Worm (Caenorhabditis elegans) whole organism, late embryonic: ENCODE measurements around the gene kqt-2.

Experiments
- C38D4.7 ChIP-seq: fragments of 200-800 bp; sonication (Bioruptor generic); optimal IDR thresholded peaks from 2 replicates; lab custom pipeline; 2018; ENCODE audit warnings: mild to moderate bottlenecking, missing genetic modification characterization, moderate library complexity, missing compliant biosample characterization
- F13H6.1 ChIP-seq: sonication (generic microtip); optimal IDR thresholded peaks from 2 replicates; lab custom pipeline; 2016; ENCODE audit warnings: missing genetic modification characterization, missing compliant biosample characterization
- K02D7.2 ChIP-seq: sonication (generic microtip); optimal IDR thresholded peaks from 2 replicates; lab custom pipeline; 2017; ENCODE audit warnings: mild to moderate bottlenecking, missing genetic modification characterization, missing compliant biosample characterization
- T23F11.4 ChIP-seq: fragments of 200-800 bp; sonication (Bioruptor generic); optimal IDR thresholded peaks from 2 replicates; lab custom pipeline; 2018; ENCODE audit warnings: mild to moderate bottlenecking, missing genetic modification characterization, missing compliant biosample characterization
- ceh-19 ChIP-seq: fragments of 200-800 bp; sonication (Bioruptor generic); optimal IDR thresholded peaks from 2 replicates; lab custom pipeline; 2018; ENCODE audit warnings: mild to moderate bottlenecking, missing genetic modification characterization, missing compliant biosample characterization
- ceh-2 ChIP-seq: sonication (generic microtip); optimal IDR thresholded peaks from 2 replicates; lab custom pipeline; 2016; ENCODE audit warnings: missing genotype, missing genetic modification characterization, missing compliant biosample characterization
- ceh-22 ChIP-seq: sonication (generic microtip); optimal IDR thresholded peaks from 2 replicates; lab custom pipeline; 2017; ENCODE audit warnings: missing biosample characterization, missing genetic modification characterization
- ceh-31 ChIP-seq: sonication (generic microtip); optimal IDR thresholded peaks from 2 replicates; lab custom pipeline; 2016; ENCODE audit warnings: missing genetic modification characterization, missing compliant biosample characterization
- ceh-34 ChIP-seq: sonication (generic microtip); optimal IDR thresholded peaks from 2 replicates; lab custom pipeline; 2016; ENCODE audit warnings: mild to moderate bottlenecking, missing genetic modification characterization, missing compliant biosample characterization
- ceh-45 ChIP-seq: fragments of 200-800 bp; sonication (Bioruptor generic); IDR thresholded peaks from 2 replicates; pipeline ENCODE4 v1.3.6; 2022; ENCODE audit warnings: missing genetic modification reagents, missing genetic modification characterization, missing compliant biosample characterization
- ceh-48 ChIP-seq: sonication (generic microtip); optimal IDR thresholded peaks from 2 replicates; lab custom pipeline; 2016; ENCODE audit warnings: missing genetic modification characterization, inconsistent platforms, missing compliant biosample characterization
- ceh-6 ChIP-seq: fragments of 200-800 bp; sonication (Bioruptor generic); optimal IDR thresholded peaks from 2 replicates; lab custom pipeline; 2018; ENCODE audit warnings: mild to moderate bottlenecking, missing genetic modification characterization, missing compliant biosample characterization
- dmd-4 ChIP-seq: sonication (generic microtip); optimal IDR thresholded peaks from 2 replicates; lab custom pipeline; 2016; ENCODE audit warnings: borderline replicate concordance, missing genetic modification characterization, missing compliant biosample characterization
- elt-2 ChIP-seq: sonication (generic microtip); optimal IDR thresholded peaks from 2 replicates; lab custom pipeline; 2016; ENCODE audit warnings: missing genetic modification reagents, missing genetic modification characterization, missing compliant biosample characterization
- elt-4 ChIP-seq: sonication (generic microtip); optimal IDR thresholded peaks from 2 replicates; lab custom pipeline; 2016; ENCODE audit warnings: missing genetic modification characterization, missing compliant biosample characterization
- ets-4 ChIP-seq: sonication (generic microtip); optimal IDR thresholded peaks from 2 replicates; lab custom pipeline; 2016; ENCODE audit warnings: missing genetic modification characterization, missing compliant biosample characterization
- fkh-10 ChIP-seq: fragments of 150-350 bp; optimal IDR thresholded peaks from 2 replicates; lab custom pipeline; 2014; ENCODE audit warnings: missing biosample characterization, missing genetic modification reagents, missing genetic modification characterization
- gmeb-2 ChIP-seq: sonication (generic microtip); optimal IDR thresholded peaks from 2 replicates; lab custom pipeline; 2016; ENCODE audit warnings: missing genetic modification characterization, inconsistent platforms, missing compliant biosample characterization
- hlh-13 ChIP-seq: fragments of 200-800 bp; sonication (Bioruptor generic); optimal IDR thresholded peaks from 2 replicates; lab custom pipeline; 2018; ENCODE audit warnings: mild to moderate bottlenecking, missing genetic modification characterization, missing compliant biosample characterization
- hlh-15 ChIP-seq: sonication (generic microtip); optimal IDR thresholded peaks from 2 replicates; lab custom pipeline; 2016; ENCODE audit warnings: missing genetic modification characterization, missing compliant biosample characterization
- hlh-30 ChIP-seq: sonication (generic microtip); optimal IDR thresholded peaks from 2 replicates; lab custom pipeline; 2017; ENCODE audit warnings: antibody characterized with exemption, missing genetic modification characterization, missing compliant biosample characterization; ENCODE audit not compliant: insufficient read depth
- hlh-6 ChIP-seq: sonication (generic microtip); optimal IDR thresholded peaks from 2 replicates; lab custom pipeline; 2016; ENCODE audit warnings: missing genotype, missing genetic modification characterization, missing compliant biosample characterization
- lim-6 ChIP-seq: sonication (generic microtip); optimal IDR thresholded peaks from 2 replicates; lab custom pipeline; 2016; ENCODE audit warnings: missing genetic modification characterization, missing compliant biosample characterization
- lin-11 ChIP-seq: fragments of 200-800 bp; sonication (Bioruptor generic); optimal IDR thresholded peaks from 2 replicates; lab custom pipeline; 2018; ENCODE audit warnings: mild to moderate bottlenecking, missing genetic modification characterization, missing compliant biosample characterization
- nfya-1 ChIP-seq: sonication (generic microtip); optimal IDR thresholded peaks from 2 replicates; lab custom pipeline; 2017; ENCODE audit warnings: missing genetic modification characterization, mild to moderate bottlenecking, missing compliant biosample characterization, antibody characterized with exemption, moderate library complexity
- nhr-11 ChIP-seq: fragments of 150-350 bp; optimal IDR thresholded peaks from 2 replicates; lab custom pipeline; 2014; ENCODE audit warnings: missing biosample characterization, missing genetic modification characterization
- nhr-232 ChIP-seq: sonication (generic microtip); optimal IDR thresholded peaks from 2 replicates; lab custom pipeline; 2016; ENCODE audit warnings: missing genetic modification characterization, missing compliant biosample characterization
- pag-3 ChIP-seq: sonication (generic microtip); optimal IDR thresholded peaks from 2 replicates; lab custom pipeline; 2016; ENCODE audit warnings: missing compliant biosample characterization, missing genetic modification characterization, borderline replicate concordance
- pat-9 ChIP-seq: fragments of 200-800 bp; sonication (Bioruptor generic); optimal IDR thresholded peaks from 2 replicates; lab custom pipeline; 2018; ENCODE audit warnings: mild to moderate bottlenecking, missing genetic modification characterization, moderate library complexity, missing compliant biosample characterization
- ref-2 ChIP-seq: sonication (generic microtip); optimal IDR thresholded peaks from 2 replicates; lab custom pipeline; 2016; ENCODE audit warnings: missing genetic modification characterization, missing compliant biosample characterization
- sdc-2 ChIP-seq: sonication (generic microtip); optimal IDR thresholded peaks from 2 replicates; lab custom pipeline; 2016; ENCODE audit warnings: missing genotype, missing genetic modification characterization, missing compliant biosample characterization
- syd-9 ChIP-seq: sonication (generic microtip); optimal IDR thresholded peaks from 2 replicates; lab custom pipeline; 2016; ENCODE audit warnings: mild to moderate bottlenecking, missing genetic modification characterization, moderate library complexity, missing compliant biosample characterization
- tbx-2 ChIP-seq: sonication (generic microtip); optimal IDR thresholded peaks from 2 replicates; lab custom pipeline; 2016; ENCODE audit warnings: missing genetic modification characterization, missing compliant biosample characterization
- tbx-7 ChIP-seq: sonication (generic microtip); optimal IDR thresholded peaks from 2 replicates; lab custom pipeline; 2016; ENCODE audit warnings: missing genotype, missing genetic modification characterization, missing compliant biosample characterization
- unc-3 ChIP-seq, 2 experiments: fragments of 200-800 bp in 1 of 2; sonication (Bioruptor generic) in 1 of 2; sonication (generic microtip) in 1 of 2; conservative IDR thresholded peaks in 1 of 2; optimal IDR thresholded peaks in 1 of 2; 2 replicates each; pipeline versions ENCODE4 v1.3.6 to Lab custom; 2016 to 2022; ENCODE audit warnings: missing compliant biosample characterization in 2 of 2, missing genetic modification characterization in 2 of 2, missing genetic modification reagents in 1 of 2
- unc-42 ChIP-seq: sonication (generic microtip); optimal IDR thresholded peaks from 2 replicates; lab custom pipeline; 2016; ENCODE audit warnings: missing genotype, missing genetic modification characterization, missing compliant biosample characterization
- zip-5 ChIP-seq: sonication (generic microtip); optimal IDR thresholded peaks from 2 replicates; lab custom pipeline; 2016; ENCODE audit warnings: missing genetic modification characterization, missing compliant biosample characterization

The kqt-2 gene

DNA sequence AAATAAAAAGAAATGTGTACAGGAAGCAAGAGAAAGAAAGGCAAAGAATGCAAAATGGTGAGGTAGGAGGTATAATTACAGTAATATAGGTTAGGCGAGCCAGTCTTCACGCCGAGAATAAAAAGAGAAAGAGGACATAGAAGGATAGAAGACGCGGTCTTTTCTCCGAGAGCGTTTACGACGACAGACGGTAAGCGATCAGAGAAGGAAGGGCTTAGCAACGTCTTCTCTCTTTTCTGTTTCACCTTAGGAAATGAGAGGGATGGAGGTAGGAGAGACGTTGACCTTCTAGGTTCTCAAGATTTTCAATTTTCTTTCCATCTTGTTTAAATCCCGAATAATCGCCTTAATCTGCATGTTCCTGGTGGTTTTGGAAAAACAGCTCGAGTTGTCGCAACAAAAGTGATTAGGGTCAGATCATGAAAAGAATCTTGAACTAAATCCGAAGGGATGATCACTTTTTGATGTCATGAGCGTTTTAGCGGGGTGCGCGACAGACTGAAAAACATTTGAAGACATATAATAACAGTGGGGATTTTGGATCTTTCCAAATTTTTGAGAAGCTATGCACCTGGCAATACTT is 24.9 kb upstream of the kqt-2 start, which contains the start of gene cutl-29:
Gene cutl-29 (minus strand): TSS at position 51 of the 583 bp plus-strand sequence.
- peak; percentile 11 for TF ChIP-seq ceh-31 (tag; lab: Kevin White, UChicago)
- TF ChIP-seq nhr-11 (tag; lab: Kevin White, UChicago), result no peak
- no peak for TF ChIP-seq ceh-48 (tag; lab: Kevin White, UChicago)
- TF ChIP-seq fkh-10 (GFP tag; lab: Kevin White, UChicago), result no peak
- TF ChIP-seq ceh-19 (GFP tag; lab: Kevin White, UChicago), result no peak

DNA sequence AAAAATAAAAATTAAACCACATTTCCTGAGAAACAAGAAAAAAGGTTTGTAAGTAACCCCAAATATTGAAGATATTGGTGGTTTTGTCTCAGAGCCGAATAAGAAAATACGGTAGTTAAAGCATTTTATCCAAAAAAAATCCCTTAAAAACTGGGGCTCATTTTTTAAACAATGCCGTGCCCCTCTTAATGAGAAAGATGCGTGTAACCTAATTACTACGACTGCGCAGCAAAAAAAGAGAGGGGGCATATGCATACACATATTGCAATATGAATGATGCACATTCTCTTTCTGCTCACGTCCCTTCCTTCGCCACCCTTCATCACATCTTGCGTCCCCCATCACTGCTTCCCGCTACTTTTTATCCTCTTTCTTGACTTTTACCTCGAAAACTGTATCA is 21.9 kb upstream of the kqt-2 start:
- TF ChIP-seq unc-42 (tag; lab: Kevin White, UChicago) (peak; percentile 54), ceh-34 (no peak), ceh-31 (tag; lab: Kevin White, UChicago) (peak; percentile 14), elt-4 (tag; lab: Kevin White, UChicago) (no peak), F13H6.1 (no peak)

DNA sequence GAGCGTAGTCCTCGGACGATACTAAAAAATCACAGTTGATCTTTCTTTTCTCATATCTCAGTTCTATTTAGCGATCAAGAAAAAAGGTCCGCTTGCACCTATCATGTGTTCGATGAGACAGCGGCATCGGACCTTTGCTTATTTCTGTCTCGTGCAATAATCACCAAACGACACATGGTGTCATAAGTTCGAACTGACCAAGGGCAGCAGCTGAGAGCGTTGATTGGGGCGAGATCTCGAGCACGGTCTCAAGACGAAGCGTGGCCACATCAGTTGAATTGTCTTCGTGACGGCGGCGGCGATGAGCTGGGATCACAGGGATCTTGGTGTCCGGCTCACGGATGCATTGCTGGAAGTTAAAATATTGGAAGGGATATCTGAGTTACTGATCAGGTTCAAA is 16.6 kb upstream of the kqt-2 start:
- no peak for TF ChIP-seq T23F11.4
- no peak for TF ChIP-seq ceh-6
- no peak for TF ChIP-seq sdc-2 (tag; lab: Kevin White, UChicago)
- no peak for TF ChIP-seq ets-4
- TF ChIP-seq zip-5 (tag; lab: Kevin White, UChicago), result no peak
- TF ChIP-seq dmd-4, result no peak
- no peak for TF ChIP-seq ceh-22
- no peak for TF ChIP-seq lim-6 (tag; lab: Kevin White, UChicago)
- TF ChIP-seq lin-11 (tag; lab: Kevin White, UChicago), result no peak
- TF ChIP-seq nhr-11 (tag; lab: Kevin White, UChicago), result no peak
- TF ChIP-seq C38D4.7, result no peak
- no peak for TF ChIP-seq tbx-2 (tag; lab: Kevin White, UChicago)

DNA sequence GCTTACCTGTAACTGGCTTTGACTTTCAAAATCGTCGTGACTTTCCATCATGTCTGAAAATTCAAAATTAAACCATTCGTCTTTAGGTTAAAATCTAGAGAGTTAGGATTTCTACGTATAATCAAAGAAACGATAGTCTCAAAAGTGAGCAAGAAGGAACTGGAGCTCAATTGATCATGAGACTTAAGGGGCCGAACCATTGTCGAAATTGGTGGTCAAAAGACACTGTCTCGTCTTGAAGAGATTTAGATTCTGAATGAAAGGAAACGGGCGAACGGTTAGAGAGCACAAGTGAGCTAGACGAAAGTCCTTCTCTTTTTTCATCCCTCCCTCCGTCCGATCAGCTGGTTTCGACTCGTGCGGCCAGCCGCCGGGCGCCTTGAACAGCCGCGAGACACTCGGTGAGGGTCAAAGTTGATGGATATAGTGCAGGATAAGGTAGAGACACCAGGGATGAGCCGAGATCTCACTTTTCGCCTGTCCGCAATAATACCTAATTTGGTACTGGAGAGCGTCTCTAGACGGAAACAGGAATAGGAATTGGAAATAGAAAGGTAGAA is 15.0 kb upstream of the kqt-2 start, which contains the start of gene M60.7:
Gene M60.7 (minus strand): TSS at position 51 of the 560 bp plus-strand sequence.
- TF ChIP-seq ceh-6, result no peak
- no peak for TF ChIP-seq fkh-10 (GFP tag; lab: Kevin White, UChicago)
- TF ChIP-seq nfya-1, result no peak
- no peak for TF ChIP-seq hlh-13 (GFP tag; lab: Kevin White, UChicago)
- no peak for TF ChIP-seq hlh-15 (tag; lab: Kevin White, UChicago)
- TF ChIP-seq unc-3 (GFP tag; conservative IDR thresholded peaks at IDR 0.05; lab: Robert Waterston, UW), result no peak
- TF ChIP-seq unc-3 (tag; optimal IDR thresholded peaks at IDR 0.05; lab: Kevin White, UChicago), result no peak
- TF ChIP-seq K02D7.2 (tag; lab: Kevin White, UChicago), result no peak
- no peak for TF ChIP-seq hlh-30 (tag; lab: Kevin White, UChicago)
- no peak for TF ChIP-seq ceh-22
- no peak for TF ChIP-seq hlh-6 (tag; lab: Kevin White, UChicago)
- TF ChIP-seq ets-4, result no peak
- no peak for TF ChIP-seq ceh-45
- no peak for TF ChIP-seq elt-2 (tag; lab: Kevin White, UChicago)
- no peak for TF ChIP-seq ref-2 (tag; lab: Kevin White, UChicago)
- TF ChIP-seq pag-3 (tag; lab: Kevin White, UChicago), result no peak

DNA sequence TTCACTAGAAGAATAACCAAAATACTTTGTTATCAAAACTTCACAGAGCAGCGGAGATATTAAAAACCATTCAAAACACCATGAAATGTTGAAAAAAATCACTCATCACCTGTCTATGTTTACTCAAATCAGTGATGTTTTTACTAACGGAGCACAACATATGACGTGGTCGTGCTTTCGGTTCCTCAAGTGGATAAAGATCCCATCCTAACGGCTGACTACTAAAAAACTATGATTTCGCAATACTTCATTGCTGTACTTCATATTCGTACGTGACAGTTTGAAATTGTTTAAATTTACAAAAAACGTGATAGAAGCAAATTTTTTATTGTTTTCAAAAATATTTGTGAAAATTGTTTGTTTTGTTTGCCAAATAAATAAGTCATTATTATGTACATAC is 11.5 kb upstream of the kqt-2 start:
- no peak for TF ChIP-seq unc-3 (GFP tag; conservative IDR thresholded peaks at IDR 0.05; lab: Robert Waterston, UW)
- no peak for TF ChIP-seq unc-3 (tag; optimal IDR thresholded peaks at IDR 0.05; lab: Kevin White, UChicago)
- TF ChIP-seq nhr-232 (tag; lab: Kevin White, UChicago), result no peak
- no peak for TF ChIP-seq ceh-2 (tag; lab: Kevin White, UChicago)
- TF ChIP-seq syd-9 (tag; lab: Kevin White, UChicago), result no peak
- no peak for TF ChIP-seq pat-9
- TF ChIP-seq tbx-7 (tag; lab: Kevin White, UChicago), result no peak
- TF ChIP-seq zip-5 (tag; lab: Kevin White, UChicago), result no peak
- TF ChIP-seq gmeb-2 (tag; lab: Kevin White, UChicago), result no peak
